Worm (Caenorhabditis elegans): ENCODE data around the gene nhr-11.

nhr-11 gene

DNA sequence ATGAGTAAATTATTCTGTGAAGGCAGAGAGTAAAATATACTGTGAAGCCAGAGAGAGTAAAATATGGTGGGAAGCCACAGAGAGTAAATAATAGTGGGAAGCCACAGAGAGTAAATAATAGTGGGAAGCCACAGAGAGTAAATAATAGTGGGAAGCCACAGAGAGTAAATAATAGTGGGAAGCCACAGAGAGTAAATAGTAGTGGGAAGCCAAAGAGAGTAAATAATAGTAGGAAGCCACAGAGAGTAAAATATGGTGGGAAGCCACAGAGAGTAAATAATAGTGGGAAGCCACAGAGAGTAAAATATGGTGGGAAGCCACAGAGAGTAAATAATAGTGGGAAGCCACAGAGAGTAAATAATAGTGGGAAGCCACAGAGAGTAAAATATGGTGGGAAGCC, 21.7 kb upstream of the nhr-11 start:
- peak; percentile 45 for TF ChIP-seq ets-7 (tag; optimal IDR thresholded peaks at IDR 0.05)
- peak; percentile 5 for TF ChIP-seq hmbx-1 (tag; optimal IDR thresholded peaks at IDR 0.05)

- no peak for TF ChIP-seq sea-1 (GFP tag; conservative IDR thresholded peaks at IDR 0.05)
- TF ChIP-seq hmg-4 (GFP tag; optimal IDR thresholded peaks at IDR 0.05), result no peak
- TF ChIP-seq tbx-11 (GFP tag; IDR thresholded peaks at IDR 0.05), result no peak
- no peak for TF ChIP-seq ama-1 (optimal IDR thresholded peaks at IDR 0.05)
- TF ChIP-seq flt-1 (GFP tag; IDR thresholded peaks at IDR 0.05), result no peak
- no peak for TF ChIP-seq aly-1 (tag; optimal IDR thresholded peaks at IDR 0.05)
- TF ChIP-seq ceh-36 (tag; optimal IDR thresholded peaks at IDR 0.05), result no peak
- TF ChIP-seq B0310.2 (tag; optimal IDR thresholded peaks at IDR 0.05), result no peak
- no peak for TF ChIP-seq tbx-37 (GFP tag; conservative IDR thresholded peaks at IDR 0.05)
- TF ChIP-seq ceh-13 (GFP tag; optimal IDR thresholded peaks at IDR 0.05), result no peak
- TF ChIP-seq ets-7 (tag; optimal IDR thresholded peaks at IDR 0.05), result no peak
- TF ChIP-seq pes-1 (GFP tag; IDR thresholded peaks at IDR 0.05), result no peak
These were observed 18.8 kb upstream of the nhr-11 start for ce11 chrIV:9051036-9051435.

DNA sequence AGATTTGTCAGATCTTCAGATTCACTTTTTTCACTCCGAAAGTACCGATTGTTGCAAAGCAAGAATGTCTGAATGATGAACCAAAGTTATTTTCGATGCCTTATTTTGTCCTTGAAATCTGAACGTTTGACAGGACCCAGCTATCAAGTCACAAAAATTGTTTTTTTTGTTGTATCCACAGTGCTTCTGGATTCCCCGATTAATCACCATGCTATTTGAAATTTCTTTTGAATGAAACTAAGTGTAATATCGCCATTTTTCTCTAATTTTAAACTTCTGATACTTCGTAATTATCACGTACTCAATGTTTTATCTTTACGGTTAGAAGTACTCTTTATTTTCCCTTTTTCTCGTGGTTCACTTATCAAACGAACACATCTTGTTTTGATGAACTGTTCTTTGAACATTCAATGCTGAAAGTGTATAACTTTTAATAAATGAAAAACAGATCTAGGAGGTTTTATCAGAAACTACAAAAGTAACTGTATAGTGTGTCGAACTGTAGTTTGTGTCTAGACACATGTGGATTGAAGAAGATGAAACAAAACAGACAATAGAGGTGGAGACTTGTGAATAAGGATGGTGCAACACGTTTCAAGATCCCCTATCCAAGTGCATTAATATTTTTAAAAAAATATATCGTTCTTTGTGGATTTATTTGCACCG, 18.2 kb upstream of the nhr-11 start:
- TF ChIP-seq tbx-37 (GFP tag; conservative IDR thresholded peaks at IDR 0.05) (no peak), flt-1 (GFP tag; IDR thresholded peaks at IDR 0.05) (no peak), hmbx-1 (tag; optimal IDR thresholded peaks at IDR 0.05) (no peak), scrt-1 (GFP tag; IDR thresholded peaks at IDR 0.05) (no peak), B0310.2 (tag; optimal IDR thresholded peaks at IDR 0.05) (no peak)

DNA sequence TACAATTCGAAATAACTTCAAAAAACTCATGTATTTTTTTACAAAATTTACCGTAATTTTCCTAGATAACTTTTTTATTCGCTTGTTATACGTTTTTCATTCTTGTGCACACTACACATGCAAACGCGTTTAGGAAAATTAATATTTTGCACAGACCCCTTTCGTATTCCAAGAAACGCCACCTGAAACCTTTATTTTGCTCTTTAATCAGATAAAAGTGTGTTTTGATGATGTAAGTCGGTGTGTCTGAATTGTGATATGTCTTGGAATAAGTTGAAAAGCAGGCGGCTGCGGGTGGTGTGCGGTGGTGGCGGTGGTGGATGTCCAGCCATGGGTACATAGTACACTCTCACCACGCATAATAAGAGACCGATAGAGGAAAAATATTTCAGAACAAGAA, 16.4 kb upstream of the nhr-11 start:
- TF ChIP-seq hmg-4 (GFP tag; optimal IDR thresholded peaks at IDR 0.05) (no peak), flt-1 (GFP tag; IDR thresholded peaks at IDR 0.05) (no peak), F13C5.2 (tag; optimal IDR thresholded peaks at IDR 0.05) (no peak), ets-7 (tag; optimal IDR thresholded peaks at IDR 0.05) (no peak), ama-1 (optimal IDR thresholded peaks at IDR 0.05) (no peak), hnd-1 (tag; optimal IDR thresholded peaks at IDR 0.05) (no peak), ceh-13 (GFP tag; optimal IDR thresholded peaks at IDR 0.05) (no peak), tra-4 (tag; optimal IDR thresholded peaks at IDR 0.05) (no peak), tbx-11 (GFP tag; IDR thresholded peaks at IDR 0.05) (no peak), ceh-36 (tag; optimal IDR thresholded peaks at IDR 0.05) (no peak)

- TF ChIP-seq ceh-36 (tag; optimal IDR thresholded peaks at IDR 0.05) (no peak), hnd-1 (tag; optimal IDR thresholded peaks at IDR 0.05) (no peak), ama-1 (optimal IDR thresholded peaks at IDR 0.05) (no peak), pes-1 (GFP tag; IDR thresholded peaks at IDR 0.05) (no peak), flt-1 (GFP tag; IDR thresholded peaks at IDR 0.05) (no peak), B0310.2 (tag; optimal IDR thresholded peaks at IDR 0.05) (no peak), tra-4 (tag; optimal IDR thresholded peaks at IDR 0.05) (no peak), F13C5.2 (tag; optimal IDR thresholded peaks at IDR 0.05) (no peak), ets-7 (tag; optimal IDR thresholded peaks at IDR 0.05) (no peak), aly-1 (tag; optimal IDR thresholded peaks at IDR 0.05) (no peak), scrt-1 (GFP tag; IDR thresholded peaks at IDR 0.05) (no peak), sea-1 (GFP tag; conservative IDR thresholded peaks at IDR 0.05) (no peak), ceh-13 (GFP tag; optimal IDR thresholded peaks at IDR 0.05) (no peak)
These were observed 6.3 kb upstream of the nhr-11 start for ce11 chrIV:9063518-9063917.

DNA sequence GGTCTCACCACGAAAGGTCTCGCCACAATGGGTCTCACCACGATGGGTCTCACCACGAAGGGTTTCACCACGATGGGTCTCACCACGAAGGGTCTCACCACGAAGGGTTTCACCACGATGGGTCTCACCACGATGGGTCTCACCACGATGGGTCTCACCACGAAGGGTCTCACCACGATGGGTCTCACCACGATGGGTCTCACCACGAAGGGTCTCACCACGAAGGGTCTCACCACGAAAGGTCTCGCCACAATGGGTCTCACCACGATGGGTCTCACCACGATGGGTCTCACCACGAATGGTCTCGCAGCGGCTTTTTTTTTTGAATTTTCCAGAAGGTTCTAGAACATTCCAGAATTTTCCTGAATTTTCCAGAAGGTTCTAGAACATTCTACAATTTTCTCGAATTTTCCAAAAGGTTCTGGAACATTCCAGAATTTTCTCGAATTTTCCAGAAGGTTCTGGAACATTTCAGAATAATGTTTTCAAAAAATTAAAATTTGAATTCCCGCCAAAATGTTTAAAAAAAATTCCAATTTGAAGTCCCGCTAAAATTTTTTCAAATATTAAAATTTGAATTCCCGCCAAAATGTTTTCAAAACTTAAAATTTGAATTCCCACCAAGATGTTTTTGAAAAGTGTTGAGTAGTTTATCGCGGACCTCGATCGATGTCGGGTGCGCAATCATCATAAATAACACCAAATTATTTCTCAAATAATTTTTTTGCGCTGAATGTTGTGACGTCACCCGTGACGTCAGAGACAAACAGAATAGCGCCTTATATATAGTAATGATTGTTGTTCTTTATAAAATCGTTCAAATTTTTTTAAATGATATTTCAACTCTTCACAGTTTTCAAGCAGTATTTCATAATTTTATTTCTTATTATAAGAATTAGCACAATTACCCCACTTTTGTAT, 2.3 kb upstream of the nhr-11 start:
- TF ChIP-seq pes-1 (GFP tag; IDR thresholded peaks at IDR 0.05), result 0 out of 2 replicates have a peak, but pooled peaks have one; percentile 8

ce11 chrIV:9070188-9070587, 385 bp downstream of the nhr-11 start:
- TF ChIP-seq tra-4 (tag; optimal IDR thresholded peaks at IDR 0.05) (no peak), aly-1 (tag; optimal IDR thresholded peaks at IDR 0.05) (no peak), hnd-1 (tag; optimal IDR thresholded peaks at IDR 0.05) (no peak), hmg-4 (GFP tag; optimal IDR thresholded peaks at IDR 0.05) (no peak), ceh-13 (GFP tag; optimal IDR thresholded peaks at IDR 0.05) (no peak), tbx-11 (GFP tag; IDR thresholded peaks at IDR 0.05) (no peak), flt-1 (GFP tag; IDR thresholded peaks at IDR 0.05) (no peak), hmbx-1 (tag; optimal IDR thresholded peaks at IDR 0.05) (no peak), ama-1 (optimal IDR thresholded peaks at IDR 0.05) (no peak), sea-1 (GFP tag; conservative IDR thresholded peaks at IDR 0.05) (no peak), ets-7 (tag; optimal IDR thresholded peaks at IDR 0.05) (no peak)

- TF ChIP-seq F13C5.2 (tag; optimal IDR thresholded peaks at IDR 0.05) (peak; percentile 23), ama-1 (optimal IDR thresholded peaks at IDR 0.05) (no peak), flt-1 (GFP tag; IDR thresholded peaks at IDR 0.05) (no peak), tbx-37 (GFP tag; conservative IDR thresholded peaks at IDR 0.05) (peak; percentile 73), ets-7 (tag; optimal IDR thresholded peaks at IDR 0.05) (peak; percentile 25)
These were observed 4.5 kb downstream of the nhr-11 start, which contains the start of gene mppb-1 for ce11 chrIV:9074244-9074723. Gene mppb-1, plus strand, starts transcription at chrIV:9074673.

Measured in whole organism, early embryonic.